Worm (Caenorhabditis elegans): ENCODE measurements around the gene T24H7.9.

T24H7.9 gene

ce11 chrII:6252707-6253106, 17.4 kb upstream of the T24H7.9 start:
- TF ChIP-seq nhr-77 (tag; optimal IDR thresholded peaks at IDR 0.05) (no peak), aly-2 (tag; optimal IDR thresholded peaks at IDR 0.05) (peak; percentile 14), lin-39 (tag; optimal IDR thresholded peaks at IDR 0.05) (no peak)

- peak; percentile 91 for TF ChIP-seq lin-39 (tag; optimal IDR thresholded peaks at IDR 0.05)
- TF ChIP-seq nfya-1 (tag; optimal IDR thresholded peaks at IDR 0.05; ENCODE audit: insufficient read depth), result peak; percentile 90
- peak; percentile 8 for TF ChIP-seq egl-27 (tag; optimal IDR thresholded peaks at IDR 0.05)
- no peak for TF ChIP-seq unc-62 (GFP tag; optimal IDR thresholded peaks at IDR 0.05)
- TF ChIP-seq ama-1 (optimal IDR thresholded peaks at IDR 0.05), result peak; percentile 76
- TF ChIP-seq pha-4 (tag; optimal IDR thresholded peaks at IDR 0.05), result peak; percentile 94
- TF ChIP-seq ceh-28 (tag; optimal IDR thresholded peaks at IDR 0.05), result peak; percentile 53
- no peak for TF ChIP-seq nhr-76 (tag; optimal IDR thresholded peaks at IDR 0.05)
- peak; percentile 79 for TF ChIP-seq snpc-4 (tag; optimal IDR thresholded peaks at IDR 0.05)
- TF ChIP-seq jun-1 (tag; optimal IDR thresholded peaks at IDR 0.05), result peak; percentile 18
- peak in 1 of 3 experiments; percentile 4 for TF ChIP-seq elt-3 (tag; optimal IDR thresholded peaks at IDR 0.05)
- no peak for TF ChIP-seq ZK546.5 (tag; optimal IDR thresholded peaks at IDR 0.05)
- TF ChIP-seq hmg-11 (tag; optimal IDR thresholded peaks at IDR 0.05), result peak; percentile 71
- TF ChIP-seq egl-5 (tag; optimal IDR thresholded peaks at IDR 0.05), result peak; percentile 89
- peak; percentile 88 for TF ChIP-seq nhr-25 (tag; optimal IDR thresholded peaks at IDR 0.05)
- no peak for TF ChIP-seq eor-1 (tag; optimal IDR thresholded peaks at IDR 0.05)
- peak; percentile 53 for TF ChIP-seq nhr-11 (tag; optimal IDR thresholded peaks at IDR 0.05)
- no peak for TF ChIP-seq fkh-10 (GFP tag; optimal IDR thresholded peaks at IDR 0.05)
- peak; percentile 6 for TF ChIP-seq ceh-82 (tag; optimal IDR thresholded peaks at IDR 0.05)
- no peak for TF ChIP-seq nhr-77 (tag; optimal IDR thresholded peaks at IDR 0.05)
- peak; percentile 84 for TF ChIP-seq lin-15B (tag; optimal IDR thresholded peaks at IDR 0.05)
- TF ChIP-seq pqm-1 (tag; optimal IDR thresholded peaks at IDR 0.05), result peak; percentile 11
- peak; percentile 20 for TF ChIP-seq R02D3.7 (tag; optimal IDR thresholded peaks at IDR 0.05)
- TF ChIP-seq nhr-23 (tag; optimal IDR thresholded peaks at IDR 0.05), result peak; percentile 77
- TF ChIP-seq skn-1 (tag; optimal IDR thresholded peaks at IDR 0.05), result peak; percentile 72
- TF ChIP-seq elt-2 (tag; optimal IDR thresholded peaks at IDR 0.05), result peak; percentile 51
- TF ChIP-seq aly-2 (tag; optimal IDR thresholded peaks at IDR 0.05), result no peak
- peak; percentile 53 for TF ChIP-seq nhr-43 (tag; optimal IDR thresholded peaks at IDR 0.05; ENCODE audit: poor library complexity, severe bottlenecking)
Observed at ce11 chrII:6250782-6251461, 15.6 kb upstream of the T24H7.9 start, which contains the start of gene phb-2. TSS of gene phb-2 (plus strand) at chrII:6251411.

- TF ChIP-seq ZK546.5 (tag; optimal IDR thresholded peaks at IDR 0.05), result no peak
- TF ChIP-seq ztf-11 (tag; optimal IDR thresholded peaks at IDR 0.05), result no peak
- TF ChIP-seq pqm-1 (tag; optimal IDR thresholded peaks at IDR 0.05), result peak; percentile 24
- TF ChIP-seq mdl-1 (tag; optimal IDR thresholded peaks at IDR 0.05), result no peak
- peak; percentile 59 for TF ChIP-seq nhr-23 (tag; optimal IDR thresholded peaks at IDR 0.05)
- no peak for TF ChIP-seq nhr-237 (tag; optimal IDR thresholded peaks at IDR 0.05)
- TF ChIP-seq ceh-82 (tag; optimal IDR thresholded peaks at IDR 0.05), result no peak
- peak; percentile 2 for TF ChIP-seq lin-15B (tag; optimal IDR thresholded peaks at IDR 0.05)
- TF ChIP-seq lin-39 (tag; optimal IDR thresholded peaks at IDR 0.05), result peak; percentile 82
- TF ChIP-seq ztf-4 (tag; optimal IDR thresholded peaks at IDR 0.05), result no peak
- no peak for TF ChIP-seq nhr-76 (tag; optimal IDR thresholded peaks at IDR 0.05)
- peak; percentile 59 for TF ChIP-seq nfya-1 (tag; optimal IDR thresholded peaks at IDR 0.05; ENCODE audit: insufficient read depth)
- peak; percentile 22 for TF ChIP-seq hmg-11 (tag; optimal IDR thresholded peaks at IDR 0.05)
- TF ChIP-seq lsy-12 (tag; optimal IDR thresholded peaks at IDR 0.05), result no peak
- TF ChIP-seq tbx-2 (tag; optimal IDR thresholded peaks at IDR 0.05), result peak; percentile 19
- peak; percentile 21 for TF ChIP-seq elt-2 (tag; optimal IDR thresholded peaks at IDR 0.05)
- TF ChIP-seq nhr-25 (tag; optimal IDR thresholded peaks at IDR 0.05), result peak; percentile 18
- TF ChIP-seq pha-4 (tag; optimal IDR thresholded peaks at IDR 0.05), result peak; percentile 85
- TF ChIP-seq nhr-43 (tag; optimal IDR thresholded peaks at IDR 0.05; ENCODE audit: poor library complexity, severe bottlenecking), result peak; percentile 70
- TF ChIP-seq jun-1 (tag; optimal IDR thresholded peaks at IDR 0.05), result no peak
- no peak for TF ChIP-seq fos-1 (tag; optimal IDR thresholded peaks at IDR 0.05)
Observed at ce11 chrII:6248503-6248902, 13.2 kb upstream of the T24H7.9 start.

ce11 chrII:6248029-6248428, 12.7 kb upstream of the T24H7.9 start:
- no peak for TF ChIP-seq egl-5 (tag; optimal IDR thresholded peaks at IDR 0.05)
- TF ChIP-seq snpc-4 (tag; optimal IDR thresholded peaks at IDR 0.05), result no peak
- TF ChIP-seq nhr-77 (tag; optimal IDR thresholded peaks at IDR 0.05), result no peak
- no peak for TF ChIP-seq jun-1 (tag; optimal IDR thresholded peaks at IDR 0.05)
- no peak for TF ChIP-seq ama-1 (optimal IDR thresholded peaks at IDR 0.05)
- no peak for TF ChIP-seq skn-1 (tag; optimal IDR thresholded peaks at IDR 0.05)
- TF ChIP-seq nhr-12 (tag; optimal IDR thresholded peaks at IDR 0.05), result no peak
- TF ChIP-seq fos-1 (tag; optimal IDR thresholded peaks at IDR 0.05), result no peak
- TF ChIP-seq fkh-2 (tag; optimal IDR thresholded peaks at IDR 0.05), result no peak
- no peak for TF ChIP-seq ztf-11 (tag; optimal IDR thresholded peaks at IDR 0.05)
- no peak for TF ChIP-seq elt-3 (tag; optimal IDR thresholded peaks at IDR 0.05)
- TF ChIP-seq nhr-67 (tag; optimal IDR thresholded peaks at IDR 0.05), result no peak
- no peak for TF ChIP-seq fkh-10 (GFP tag; optimal IDR thresholded peaks at IDR 0.05)
- TF ChIP-seq lin-15B (tag; optimal IDR thresholded peaks at IDR 0.05), result no peak
- no peak for TF ChIP-seq unc-62 (GFP tag; optimal IDR thresholded peaks at IDR 0.05)
- no peak for TF ChIP-seq hmg-11 (tag; optimal IDR thresholded peaks at IDR 0.05)
- no peak for TF ChIP-seq mml-1 (tag; optimal IDR thresholded peaks at IDR 0.05)
- TF ChIP-seq lin-39 (tag; optimal IDR thresholded peaks at IDR 0.05), result no peak

Measured in whole organism, L3 larva.